Fruit fly (Drosophila melanogaster) whole organism, wandering third instar larva: ENCODE measurements around the gene PIG-T.

Experiments used
- CG32264 ChIP-seq: fragments of 200-800 bp; sonication (Bioruptor generic); optimal IDR thresholded peaks from 2 replicates; lab custom pipeline; 2016; ENCODE audit warnings: missing biosample characterization, missing genetic modification characterization
- HLH106 ChIP-seq: fragments of 200-800 bp; optimal IDR thresholded peaks from 3 replicates; lab custom pipeline; 2019; ENCODE audit warnings: missing biosample characterization, mild to moderate bottlenecking, missing genetic modification characterization, moderate library complexity
- Hnf4 ChIP-seq: fragments of 200-800 bp; sonication (Bioruptor generic); optimal IDR thresholded peaks from 2 replicates; lab custom pipeline; 2016; ENCODE audit warnings: missing biosample characterization, mild to moderate bottlenecking, missing genetic modification characterization
- Hr83 ChIP-seq: fragments of 200-300 bp; sonication (Bioruptor generic); optimal IDR thresholded peaks from 2 replicates; lab custom pipeline; 2016; ENCODE audit warnings: missing biosample characterization, mild to moderate bottlenecking, missing genetic modification characterization, moderate library complexity; ENCODE audit not compliant: poor library complexity, severe bottlenecking
- Sp1 ChIP-seq: fragments of 200-800 bp; sonication (Bioruptor generic); optimal IDR thresholded peaks from 3 replicates; lab custom pipeline; 2019; ENCODE audit warnings: missing biosample characterization, mild to moderate bottlenecking, missing genetic modification characterization, moderate library complexity
- Vsx2 ChIP-seq: fragments of 200-300, 225-300 bp; sonication (Bioruptor generic); optimal IDR thresholded peaks from 2 replicates; lab custom pipeline; 2018; ENCODE audit warnings: missing biosample characterization, missing genetic modification characterization; ENCODE audit not compliant: partially characterized antibody
- br ChIP-seq: fragments of 200-800 bp; sonication (Bioruptor generic); optimal IDR thresholded peaks from 2 replicates; lab custom pipeline; 2016; ENCODE audit warnings: missing biosample characterization, missing genetic modification characterization
- dl ChIP-seq, 2 experiments: fragments of 175-275, 200-275 bp in 1 of 2; fragments of 200-275 bp in 1 of 2; sonication (Bioruptor generic); optimal IDR thresholded peaks; lab custom pipeline; 2018; ENCODE audit warnings: mild to moderate bottlenecking in 2 of 2, missing biosample characterization in 2 of 2, missing genetic modification characterization in 2 of 2, moderate library complexity in 2 of 2; ENCODE audit not compliant: partially characterized antibody in 2 of 2, insufficient read depth in 1 of 2
- ey ChIP-seq: fragments of 200-800 bp; sonication (Bioruptor generic); optimal IDR thresholded peaks from 2 replicates; lab custom pipeline; 2016; ENCODE audit warnings: missing biosample characterization, missing genetic modification characterization
- jim ChIP-seq: fragments of 175-275, 200-325 bp; sonication (Bioruptor generic); optimal IDR thresholded peaks from 2 replicates; lab custom pipeline; 2016; ENCODE audit warnings: missing biosample characterization, mild to moderate bottlenecking, missing genetic modification characterization
- lola ChIP-seq: fragments of >200 bp; optimal IDR thresholded peaks from 2 replicates; lab custom pipeline; 2017; ENCODE audit warnings: missing biosample characterization, missing genetic modification characterization
- sage ChIP-seq: fragments of 200-800 bp; sonication (Bioruptor generic); optimal IDR thresholded peaks from 2 replicates; lab custom pipeline; 2016; ENCODE audit warnings: missing biosample characterization, mild to moderate bottlenecking, missing genetic modification characterization

DNA sequence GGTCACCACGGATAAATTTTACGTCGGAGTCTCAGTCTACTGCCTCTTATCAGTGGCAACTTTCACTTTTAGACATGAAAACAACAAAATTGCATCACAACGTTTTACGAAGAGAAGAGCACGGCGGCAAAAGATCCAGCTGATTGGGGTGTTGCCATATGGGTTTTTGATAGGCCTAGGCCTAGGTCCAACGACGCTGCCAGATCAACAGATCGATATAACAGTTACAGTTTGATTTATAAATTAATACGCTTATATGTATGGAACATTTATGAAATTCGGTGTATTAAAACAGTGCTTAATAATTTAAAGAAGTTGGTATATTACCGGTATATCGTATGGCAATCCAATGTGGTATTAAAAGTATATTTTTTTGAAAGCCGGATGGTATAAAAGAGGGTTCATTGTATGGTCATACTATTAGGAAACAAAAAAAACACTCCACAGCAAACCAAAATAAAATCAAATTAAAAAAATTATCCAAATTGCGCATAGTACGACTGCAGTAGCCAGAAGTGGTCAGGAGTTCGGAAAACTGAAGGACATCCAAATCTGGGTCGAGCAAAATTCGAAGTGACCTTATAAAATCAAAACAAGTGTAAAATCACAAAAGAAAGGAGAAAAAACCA is 29.7 kb upstream of the PIG-T start, which contains the start of gene CG1440:
- TF ChIP-seq jim (GFP tag; lab: Kevin White, UChicago), result no peak
- TF ChIP-seq ey (GFP tag; lab: Kevin White, UChicago), result no peak
- no peak for TF ChIP-seq br (GFP tag; lab: Kevin White, UChicago)
- TF ChIP-seq lola (GFP tag; lab: Kevin White, UChicago), result no peak
- TF ChIP-seq Vsx2 (GFP tag; lab: Kevin White, UChicago), result no peak
- TF ChIP-seq dl (GFP tag; optimal IDR thresholded peaks at IDR 0.05; lab: Kevin White, UChicago; ENCODE audit: insufficient read depth in 1 of 2, partially characterized antibody in 2 of 2), result no peak
- TF ChIP-seq HLH106 (tag; lab: Kevin White, UChicago), result no peak
- TF ChIP-seq Hr83 (GFP tag; lab: Kevin White, UChicago), result no peak
- TF ChIP-seq CG32264 (GFP tag; lab: Kevin White, UChicago), result no peak
- TF ChIP-seq sage (GFP tag; lab: Kevin White, UChicago), result no peak
- TF ChIP-seq Hnf4 (GFP tag; lab: Kevin White, UChicago), result no peak
- no peak for TF ChIP-seq Sp1
